Fruit fly (Drosophila melanogaster): ENCODE results near the gene MED25.
A peak's percentile ranks its signal among the peaks of the same experiment; 100 is the strongest.

MED25 gene

DNA sequence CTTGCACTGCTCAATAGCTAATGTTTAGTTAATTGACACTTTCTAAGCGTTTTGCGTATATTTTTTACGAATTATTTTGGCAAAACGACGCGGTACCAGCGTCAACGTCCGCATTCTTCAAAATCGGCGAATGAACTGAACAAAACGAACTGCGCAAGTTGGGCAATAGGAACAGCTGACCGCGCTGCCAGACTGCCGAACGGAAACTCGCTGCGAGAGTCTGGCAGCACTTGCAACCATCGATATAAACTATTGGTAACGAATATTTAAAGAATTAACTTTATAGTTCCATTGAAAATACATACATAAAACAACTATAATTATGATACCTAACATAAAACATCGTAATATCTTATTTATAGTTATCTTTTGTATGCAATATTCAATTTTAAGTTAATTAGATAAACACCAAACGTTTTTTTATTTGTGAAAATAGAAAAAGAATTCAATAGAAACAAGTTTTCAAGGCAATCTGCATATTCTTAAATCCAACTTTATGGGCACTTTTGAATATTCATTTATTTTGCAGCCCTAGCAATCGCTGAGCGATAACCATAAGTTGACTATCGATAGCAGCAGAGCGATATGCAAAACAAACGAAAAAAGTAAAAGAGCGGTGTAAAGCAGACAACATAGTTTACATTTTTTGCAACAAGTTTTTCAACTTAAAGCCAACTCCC is at the start of gene MED25, which contains the start of gene Hs6st:
MED25 (plus strand) TSS at position 576 of the 680 bp plus-strand sequence.
Hs6st (minus strand) TSS at position 141 of the 680 bp plus-strand sequence.
- TF ChIP-seq Dll (optimal IDR thresholded peaks at IDR 0.05): no peak
- TF ChIP-seq EcR (GFP tag; optimal IDR thresholded peaks at IDR 0.05): no peak
- no peak for TF ChIP-seq CG8478 (optimal IDR thresholded peaks at IDR 0.05)
- peak; percentile 48 for TF ChIP-seq psq (optimal IDR thresholded peaks at IDR 0.05)

dm6 chr3R:19968695-19969094 is 40.1 kb upstream of the MED25 start:
- no peak for TF ChIP-seq Dll (optimal IDR thresholded peaks at IDR 0.05)
- no peak for TF ChIP-seq EcR (GFP tag; optimal IDR thresholded peaks at IDR 0.05)
- no peak for TF ChIP-seq CG8478 (optimal IDR thresholded peaks at IDR 0.05)
- TF ChIP-seq pan (optimal IDR thresholded peaks at IDR 0.05): no peak
- TF ChIP-seq usp (GFP tag; optimal IDR thresholded peaks at IDR 0.05): no peak
- no peak for TF ChIP-seq psq (optimal IDR thresholded peaks at IDR 0.05)

DNA sequence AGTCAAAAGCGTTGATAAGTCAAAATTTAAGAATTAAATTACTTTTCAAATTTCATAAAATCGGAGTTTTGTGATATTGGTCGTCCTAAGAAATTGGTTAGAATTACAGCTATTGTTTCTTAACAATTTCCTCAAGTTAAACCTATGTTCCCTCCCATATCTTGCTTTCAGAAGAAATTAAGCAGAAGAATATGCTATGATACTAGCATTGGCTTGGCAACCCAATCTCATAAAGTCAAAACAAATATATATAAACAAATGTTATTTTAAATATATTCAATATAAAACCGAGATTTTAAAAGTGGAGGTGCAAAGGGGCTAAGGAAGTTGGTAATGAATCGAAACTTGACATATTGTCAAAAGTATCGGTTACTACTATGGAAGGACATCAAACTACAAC is 36.1 kb upstream of the MED25 start, which contains the start of gene CG31213:
CG31213 (plus strand) TSS at position 301 of the 400 bp plus-strand sequence.
- no peak for TF ChIP-seq Dll (optimal IDR thresholded peaks at IDR 0.05)
- no peak for TF ChIP-seq usp (GFP tag; optimal IDR thresholded peaks at IDR 0.05)
- no peak for TF ChIP-seq EcR (GFP tag; optimal IDR thresholded peaks at IDR 0.05)
- no peak for TF ChIP-seq pan (optimal IDR thresholded peaks at IDR 0.05)
- no peak for TF ChIP-seq CG8478 (optimal IDR thresholded peaks at IDR 0.05)
- no peak for TF ChIP-seq psq (optimal IDR thresholded peaks at IDR 0.05)

DNA sequence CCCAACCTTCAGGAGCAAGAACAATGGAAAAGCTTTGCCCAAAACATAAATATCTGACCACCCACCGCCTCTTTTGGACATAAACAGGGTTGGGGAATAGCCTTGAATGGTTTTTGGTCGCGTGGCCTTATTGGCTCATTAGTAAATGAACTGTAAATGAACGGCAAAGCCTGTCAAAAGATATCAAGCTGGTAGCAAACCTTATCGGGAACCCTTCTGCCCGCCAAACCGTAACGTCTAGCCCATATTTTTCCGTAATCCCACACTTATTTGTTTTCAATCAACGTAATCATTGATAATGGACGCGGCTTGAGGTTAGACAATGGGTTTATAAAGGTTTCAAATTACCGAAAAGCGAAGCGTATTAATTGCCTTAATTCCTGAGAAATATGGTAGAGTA is 23.4 kb upstream of the MED25 start:
- TF ChIP-seq CG8478 (optimal IDR thresholded peaks at IDR 0.05) (no peak), EcR (GFP tag; optimal IDR thresholded peaks at IDR 0.05) (no peak), usp (GFP tag; optimal IDR thresholded peaks at IDR 0.05) (no peak), psq (optimal IDR thresholded peaks at IDR 0.05) (no peak), Dll (optimal IDR thresholded peaks at IDR 0.05) (no peak), pan (optimal IDR thresholded peaks at IDR 0.05) (no peak)

dm6 chr3R:19995408-19995807 is 13.3 kb upstream of the MED25 start:
- no peak for TF ChIP-seq CG8478 (optimal IDR thresholded peaks at IDR 0.05)
- no peak for TF ChIP-seq psq (optimal IDR thresholded peaks at IDR 0.05)
- no peak for TF ChIP-seq pan (optimal IDR thresholded peaks at IDR 0.05)
- no peak for TF ChIP-seq Dll (optimal IDR thresholded peaks at IDR 0.05)
- TF ChIP-seq EcR (GFP tag; optimal IDR thresholded peaks at IDR 0.05): no peak
- no peak for TF ChIP-seq usp (GFP tag; optimal IDR thresholded peaks at IDR 0.05)

dm6 chr3R:19996433-19996832 is 12.3 kb upstream of the MED25 start:
- no peak for TF ChIP-seq EcR (GFP tag; optimal IDR thresholded peaks at IDR 0.05)
- TF ChIP-seq usp (GFP tag; optimal IDR thresholded peaks at IDR 0.05): no peak
- TF ChIP-seq pan (optimal IDR thresholded peaks at IDR 0.05): no peak
- no peak for TF ChIP-seq CG8478 (optimal IDR thresholded peaks at IDR 0.05)
- no peak for TF ChIP-seq Dll (optimal IDR thresholded peaks at IDR 0.05)
- TF ChIP-seq psq (optimal IDR thresholded peaks at IDR 0.05): no peak

DNA sequence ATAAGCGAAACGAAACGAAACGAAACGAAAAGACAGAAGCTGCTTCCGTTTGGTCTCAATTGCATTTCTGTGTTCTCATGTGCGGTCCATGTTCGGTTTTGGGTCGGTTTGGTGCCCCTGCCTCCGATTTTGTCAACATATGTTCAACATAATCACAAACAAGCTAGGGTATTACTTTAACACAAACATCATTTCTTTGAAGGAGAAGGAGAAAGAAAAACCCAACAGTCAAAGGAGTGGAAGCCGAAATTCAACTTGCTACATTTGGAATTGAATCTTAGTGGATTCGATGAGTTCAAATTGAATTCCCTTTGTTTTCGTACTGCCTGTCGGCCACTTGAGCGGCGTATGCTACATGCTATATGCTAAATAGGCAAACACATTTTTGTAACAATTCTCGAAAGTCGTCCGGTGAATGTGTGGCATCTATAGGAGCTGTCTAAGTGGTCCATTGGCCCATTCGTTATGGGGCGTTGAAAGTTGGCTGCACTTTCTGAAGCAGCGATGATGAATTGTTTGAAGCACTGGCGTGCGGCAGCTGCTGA is 11.1 kb upstream of the MED25 start:
- TF ChIP-seq EcR (GFP tag; optimal IDR thresholded peaks at IDR 0.05) (no peak), CG8478 (optimal IDR thresholded peaks at IDR 0.05) (no peak), usp (GFP tag; optimal IDR thresholded peaks at IDR 0.05) (no peak), psq (optimal IDR thresholded peaks at IDR 0.05) (no peak), pan (optimal IDR thresholded peaks at IDR 0.05) (no peak), Dll (optimal IDR thresholded peaks at IDR 0.05) (no peak)

DNA sequence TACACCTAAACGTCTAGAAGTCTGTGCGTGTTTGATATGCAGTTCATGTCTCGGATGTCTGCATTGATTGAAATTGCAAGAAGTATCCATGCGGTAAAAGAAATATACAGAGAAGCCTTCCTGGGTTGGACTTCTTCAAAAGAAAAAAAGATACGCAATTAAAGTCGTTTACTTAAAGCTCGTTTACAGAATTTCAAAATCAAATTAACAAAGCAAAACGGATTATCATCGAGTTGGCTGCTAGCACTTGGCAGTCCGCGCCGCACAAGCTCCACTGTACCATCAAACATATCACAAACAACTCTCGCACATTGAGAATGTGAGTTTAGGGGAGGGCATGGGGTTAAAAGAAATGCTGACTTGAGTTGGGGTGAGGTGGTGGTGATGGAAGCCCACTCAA is 10.3 kb upstream of the MED25 start:
- TF ChIP-seq pan (optimal IDR thresholded peaks at IDR 0.05) (no peak), Dll (optimal IDR thresholded peaks at IDR 0.05) (no peak), psq (optimal IDR thresholded peaks at IDR 0.05) (no peak), usp (GFP tag; optimal IDR thresholded peaks at IDR 0.05) (no peak), CG8478 (optimal IDR thresholded peaks at IDR 0.05) (no peak), EcR (GFP tag; optimal IDR thresholded peaks at IDR 0.05) (no peak)

- no peak for TF ChIP-seq usp (GFP tag; optimal IDR thresholded peaks at IDR 0.05)
- no peak for TF ChIP-seq CG8478 (optimal IDR thresholded peaks at IDR 0.05)
- TF ChIP-seq pan (optimal IDR thresholded peaks at IDR 0.05): peak; percentile 76
- TF ChIP-seq Dll (optimal IDR thresholded peaks at IDR 0.05): no peak
- no peak for TF ChIP-seq psq (optimal IDR thresholded peaks at IDR 0.05)
- no peak for TF ChIP-seq EcR (GFP tag; optimal IDR thresholded peaks at IDR 0.05)
Observed at dm6 chr3R:19999474-19999873, 9.3 kb upstream of the MED25 start.

- TF ChIP-seq psq (optimal IDR thresholded peaks at IDR 0.05) (no peak), CG8478 (optimal IDR thresholded peaks at IDR 0.05) (no peak), usp (GFP tag; optimal IDR thresholded peaks at IDR 0.05) (no peak), pan (optimal IDR thresholded peaks at IDR 0.05) (no peak), Dll (optimal IDR thresholded peaks at IDR 0.05) (no peak), EcR (GFP tag; optimal IDR thresholded peaks at IDR 0.05) (no peak)
Observed at dm6 chr3R:20001595-20001997, 7.2 kb upstream of the MED25 start.

dm6 chr3R:20004697-20005096 is 4.0 kb upstream of the MED25 start:
- TF ChIP-seq pan (optimal IDR thresholded peaks at IDR 0.05): no peak
- TF ChIP-seq EcR (GFP tag; optimal IDR thresholded peaks at IDR 0.05): no peak
- TF ChIP-seq CG8478 (optimal IDR thresholded peaks at IDR 0.05): no peak
- no peak for TF ChIP-seq Dll (optimal IDR thresholded peaks at IDR 0.05)
- TF ChIP-seq psq (optimal IDR thresholded peaks at IDR 0.05): no peak
- no peak for TF ChIP-seq usp (GFP tag; optimal IDR thresholded peaks at IDR 0.05)

DNA sequence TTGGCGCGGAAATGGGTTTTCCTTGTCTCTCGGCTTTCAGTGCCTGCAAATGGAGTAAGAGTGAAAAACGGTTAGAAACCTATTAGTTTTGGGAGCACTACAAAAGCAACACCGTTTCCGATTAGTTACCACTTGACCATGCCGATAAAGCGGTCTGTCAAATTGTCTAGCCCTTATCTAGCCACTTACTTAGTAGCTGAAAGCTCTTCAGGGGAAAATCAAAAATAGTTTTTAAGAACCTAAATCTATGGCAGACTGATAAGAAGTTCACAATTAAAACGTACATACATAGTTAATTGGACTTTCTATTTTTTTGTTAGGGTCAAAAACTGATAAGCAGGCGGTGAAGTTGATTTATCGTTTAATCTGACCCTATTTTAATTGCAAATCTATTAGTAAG is 2.1 kb upstream of the MED25 start:
- no peak for TF ChIP-seq CG8478 (optimal IDR thresholded peaks at IDR 0.05)
- TF ChIP-seq usp (GFP tag; optimal IDR thresholded peaks at IDR 0.05): no peak
- TF ChIP-seq pan (optimal IDR thresholded peaks at IDR 0.05): no peak
- TF ChIP-seq Dll (optimal IDR thresholded peaks at IDR 0.05): no peak
